Worm (Caenorhabditis elegans) whole organism, young adult: Measurements from ENCODE around the gene nadk-2.

Experiments used
- B0336.3 ChIP-seq: fragments of 200-800 bp; sonication (Bioruptor generic); IDR thresholded peaks from 2 replicates; pipeline ENCODE4 v1.3.6; 2022; ENCODE audit warnings: missing genetic modification characterization, missing compliant biosample characterization
- C17E4.6 ChIP-seq: fragments of 200-800 bp; sonication (Bioruptor generic); IDR thresholded peaks from 2 replicates; pipeline ENCODE4 v1.3.6; 2022; ENCODE audit warnings: missing genetic modification reagents, missing genetic modification characterization, missing compliant biosample characterization
- F10E7.11 ChIP-seq: sonication (generic microtip); optimal IDR thresholded peaks from 2 replicates; lab custom pipeline; 2017; ENCODE audit warnings: mild to moderate bottlenecking, missing genetic modification characterization, moderate library complexity, missing compliant biosample characterization
- F33H1.4 ChIP-seq: fragments of 200-800 bp; sonication (Bioruptor generic); IDR thresholded peaks from 2 replicates; pipeline ENCODE4 v1.3.6; 2022; ENCODE audit warnings: missing genetic modification reagents, missing genetic modification characterization, missing compliant biosample characterization
- F49E8.2 ChIP-seq: sonication (generic microtip); optimal IDR thresholded peaks from 3 replicates; lab custom pipeline; 2017; ENCODE audit warnings: missing genetic modification characterization, mild to moderate bottlenecking, missing compliant biosample characterization, antibody characterized with exemption, moderate library complexity; ENCODE audit not compliant: insufficient read depth
- K11D2.4 ChIP-seq: fragments of 200-800 bp; sonication (Bioruptor generic); IDR thresholded peaks from 2 replicates; pipeline ENCODE4 v1.3.6; 2022; ENCODE audit warnings: missing genetic modification reagents, missing genetic modification characterization, missing compliant biosample characterization
- K12H6.12 ChIP-seq: fragments of 200-800 bp; sonication (Bioruptor generic); optimal IDR thresholded peaks from 2 replicates; lab custom pipeline; 2018; ENCODE audit warnings: mild to moderate bottlenecking, missing genetic modification characterization, missing compliant biosample characterization
- T07F8.4 ChIP-seq: sonication (generic microtip); optimal IDR thresholded peaks from 2 replicates; lab custom pipeline; 2016; ENCODE audit warnings: mild to moderate bottlenecking, missing genetic modification characterization, moderate library complexity, missing compliant biosample characterization
- Y67H2A.10 ChIP-seq: fragments of 200-800 bp; sonication (Bioruptor generic); conservative IDR thresholded peaks from 2 replicates; pipeline ENCODE4 v1.3.6; 2022; ENCODE audit warnings: missing genetic modification reagents, missing genetic modification characterization, missing compliant biosample characterization
- Y95B8A.8 ChIP-seq: fragments of 200-800 bp; sonication (Bioruptor generic); IDR thresholded peaks from 2 replicates; pipeline ENCODE4 v1.3.6; 2022; ENCODE audit warnings: missing genetic modification reagents, missing genetic modification characterization, missing compliant biosample characterization
- ama-1 ChIP-seq, 3 experiments: fragments of 150-350 bp in 1 of 3; sonication (generic microtip) in 2 of 3; optimal IDR thresholded peaks; 2 replicates each; lab custom pipeline; 2014 to 2018; ENCODE audit warnings: missing biosample characterization in 2 of 3, missing genetic modification characterization in 2 of 3, missing genetic modification reagents in 2 of 3
- aptf-2 ChIP-seq: fragments of 200-800 bp; sonication (Bioruptor generic); conservative IDR thresholded peaks from 2 replicates; pipeline ENCODE4 v1.3.6; 2022; ENCODE audit warnings: missing genetic modification reagents, missing genetic modification characterization, missing compliant biosample characterization
- aptf-3 ChIP-seq: fragments of 200-800 bp; sonication (Bioruptor generic); IDR thresholded peaks from 2 replicates; pipeline ENCODE4 v1.3.6; 2022; ENCODE audit warnings: missing genetic modification characterization, missing compliant biosample characterization
- atf-7 ChIP-seq: sonication (generic microtip); optimal IDR thresholded peaks from 2 replicates; lab custom pipeline; 2017; ENCODE audit warnings: mild to moderate bottlenecking, missing genetic modification characterization, missing compliant biosample characterization
- attf-5 ChIP-seq: fragments of 200-800 bp; sonication (Bioruptor generic); optimal IDR thresholded peaks from 2 replicates; lab custom pipeline; 2018; ENCODE audit warnings: mild to moderate bottlenecking, missing genetic modification characterization, missing compliant biosample characterization
- attf-6 ChIP-seq: fragments of 200-800 bp; sonication (Bioruptor generic); IDR thresholded peaks from 2 replicates; pipeline ENCODE4 v1.3.6; 2022; ENCODE audit warnings: missing genetic modification reagents, missing genetic modification characterization, missing compliant biosample characterization
- ceh-27 ChIP-seq: fragments of 200-800 bp; sonication (Bioruptor generic); optimal IDR thresholded peaks from 2 replicates; lab custom pipeline; 2018; ENCODE audit warnings: mild to moderate bottlenecking, missing genetic modification characterization, moderate library complexity, missing compliant biosample characterization
- ceh-40 ChIP-seq: fragments of 200-800 bp; sonication (Bioruptor generic); IDR thresholded peaks from 2 replicates; pipeline ENCODE4 v1.3.6; 2022; ENCODE audit warnings: missing genetic modification characterization, missing compliant biosample characterization
- ceh-58 ChIP-seq: fragments of 200-800 bp; sonication (Bioruptor generic); IDR thresholded peaks from 2 replicates; pipeline ENCODE4 v1.3.6; 2022; ENCODE audit warnings: missing genetic modification characterization, missing compliant biosample characterization
- dox-1 ChIP-seq: fragments of 200-800 bp; sonication (Bioruptor generic); IDR thresholded peaks from 2 replicates; pipeline ENCODE4 v1.3.6; 2022; ENCODE audit warnings: missing genetic modification reagents, missing genetic modification characterization, missing compliant biosample characterization
- dpff-1 ChIP-seq: sonication (generic microtip); optimal IDR thresholded peaks from 2 replicates; lab custom pipeline; 2017; ENCODE audit warnings: mild to moderate bottlenecking, missing genetic modification characterization, missing compliant biosample characterization
- dpl-1 ChIP-seq: fragments of 150-350 bp; optimal IDR thresholded peaks from 2 replicates; lab custom pipeline; 2014; ENCODE audit warnings: missing biosample characterization, missing genetic modification reagents, missing genetic modification characterization
- egl-44 ChIP-seq: fragments of 200-800 bp; sonication (Bioruptor generic); IDR thresholded peaks from 2 replicates; pipeline ENCODE4 v1.3.6; 2022; ENCODE audit warnings: missing genetic modification reagents, missing genetic modification characterization, missing compliant biosample characterization
- egrh-3 ChIP-seq: fragments of 200-800 bp; sonication (Bioruptor generic); IDR thresholded peaks from 2 replicates; pipeline ENCODE4 v1.3.6; 2022; ENCODE audit warnings: missing genetic modification reagents, missing genetic modification characterization, missing compliant biosample characterization
- him-1 ChIP-seq: sonication (generic microtip); optimal IDR thresholded peaks from 2 replicates; lab custom pipeline; 2016; ENCODE audit warnings: missing genotype, missing genetic modification reagents, missing genetic modification characterization, missing compliant biosample characterization
- hmg-1.2 ChIP-seq: fragments of 200-800 bp; sonication (Bioruptor generic); IDR thresholded peaks from 2 replicates; pipeline ENCODE4 v1.3.6; 2022; ENCODE audit warnings: missing genetic modification reagents, missing genetic modification characterization, missing compliant biosample characterization
- let-607 ChIP-seq, 2 experiments: fragments of 200-800 bp in 1 of 2; sonication (Bioruptor generic) in 1 of 2; sonication (generic microtip) in 1 of 2; optimal IDR thresholded peaks; 2 replicates each; lab custom pipeline; 2016 to 2018; ENCODE audit warnings: mild to moderate bottlenecking in 2 of 2, missing compliant biosample characterization in 2 of 2, missing genetic modification characterization in 2 of 2, moderate library complexity in 2 of 2, missing genotype in 1 of 2
- lin-26 ChIP-seq: fragments of 200-800 bp; sonication (Bioruptor generic); IDR thresholded peaks from 2 replicates; pipeline ENCODE4 v1.3.6; 2022; ENCODE audit warnings: missing genetic modification reagents, missing genetic modification characterization, missing compliant biosample characterization
- madf-6 ChIP-seq: fragments of 200-800 bp; sonication (Bioruptor generic); IDR thresholded peaks from 2 replicates; pipeline ENCODE4 v1.3.6; 2022; ENCODE audit warnings: missing genetic modification reagents, missing genetic modification characterization, missing compliant biosample characterization
- mxl-1 ChIP-seq: sonication (generic microtip); optimal IDR thresholded peaks from 2 replicates; lab custom pipeline; 2016; ENCODE audit warnings: missing genetic modification characterization, missing compliant biosample characterization
- nhr-179 ChIP-seq: sonication (generic microtip); optimal IDR thresholded peaks from 2 replicates; lab custom pipeline; 2016; ENCODE audit warnings: mild to moderate bottlenecking, missing genetic modification characterization, missing compliant biosample characterization
- nhr-80 ChIP-seq: sonication (generic microtip); optimal IDR thresholded peaks from 2 replicates; lab custom pipeline; 2016; ENCODE audit warnings: missing genetic modification characterization, missing compliant biosample characterization
- rcor-1 ChIP-seq: fragments of 200-800 bp; sonication (Bioruptor generic); IDR thresholded peaks from 2 replicates; pipeline ENCODE4 v1.3.6; 2022; ENCODE audit warnings: missing genetic modification reagents, missing genetic modification characterization, missing compliant biosample characterization
- rec-8 ChIP-seq, 2 experiments: sonication (generic microtip); optimal IDR thresholded peaks; 2 replicates each; lab custom pipeline; 2016; ENCODE audit warnings: mild to moderate bottlenecking in 2 of 2, missing genetic modification characterization in 2 of 2, missing genetic modification reagents in 2 of 2, missing genotype in 2 of 2, missing biosample characterization in 1 of 2, missing compliant biosample characterization in 1 of 2, moderate library complexity in 1 of 2
- repo-1 ChIP-seq: sonication (generic microtip); optimal IDR thresholded peaks from 2 replicates; lab custom pipeline; 2017; ENCODE audit warnings: mild to moderate bottlenecking, missing genetic modification characterization, missing compliant biosample characterization
- rpc-1 ChIP-seq, 2 experiments: fragments of 150-350 bp in 1 of 2; sonication (generic microtip) in 1 of 2; optimal IDR thresholded peaks; 2 replicates each; lab custom pipeline; 2014 to 2018; ENCODE audit warnings: missing biosample characterization in 1 of 2, missing genetic modification characterization in 1 of 2, missing genetic modification reagents in 1 of 2, missing genotype in 1 of 2
- sdz-38 ChIP-seq: sonication (generic microtip); optimal IDR thresholded peaks from 2 replicates; lab custom pipeline; 2016; ENCODE audit warnings: missing genotype, missing genetic modification characterization, missing compliant biosample characterization
- sea-2 ChIP-seq: fragments of 200-800 bp; sonication (Bioruptor generic); IDR thresholded peaks from 2 replicates; pipeline ENCODE4 v1.3.6; 2022; ENCODE audit warnings: missing genetic modification characterization, missing compliant biosample characterization
- snpc-1.1 ChIP-seq: sonication (generic microtip); optimal IDR thresholded peaks from 2 replicates; lab custom pipeline; 2017; ENCODE audit warnings: missing genetic modification characterization, mild to moderate bottlenecking, missing compliant biosample characterization, antibody characterized with exemption, moderate library complexity, missing genotype, missing genetic modification reagents; ENCODE audit not compliant: insufficient read depth
- snpc-1.3 ChIP-seq: sonication (generic microtip); optimal IDR thresholded peaks from 2 replicates; lab custom pipeline; 2017; ENCODE audit warnings: missing genetic modification characterization, mild to moderate bottlenecking, missing compliant biosample characterization, antibody characterized with exemption, moderate library complexity, missing genotype, missing genetic modification reagents; ENCODE audit not compliant: insufficient read depth
- somi-1 ChIP-seq: fragments of 200-800 bp; sonication (Bioruptor generic); optimal IDR thresholded peaks from 2 replicates; lab custom pipeline; 2018; ENCODE audit warnings: mild to moderate bottlenecking, missing genetic modification characterization, missing compliant biosample characterization
- sptf-2 ChIP-seq: fragments of 200-800 bp; sonication (Bioruptor generic); optimal IDR thresholded peaks from 2 replicates; lab custom pipeline; 2018; ENCODE audit warnings: mild to moderate bottlenecking, missing genetic modification characterization, missing compliant biosample characterization
- unc-130 ChIP-seq: sonication (generic microtip); optimal IDR thresholded peaks from 2 replicates; lab custom pipeline; 2016; ENCODE audit warnings: missing genetic modification reagents, missing genetic modification characterization, missing compliant biosample characterization
- zfh-2 ChIP-seq: fragments of 200-800 bp; sonication (Bioruptor generic); conservative IDR thresholded peaks from 2 replicates; pipeline ENCODE4 v1.3.6; 2022; ENCODE audit warnings: missing genetic modification reagents, missing genetic modification characterization, missing compliant biosample characterization
- ztf-26 ChIP-seq: sonication (generic microtip); optimal IDR thresholded peaks from 2 replicates; lab custom pipeline; 2017; ENCODE audit warnings: missing genetic modification characterization, missing compliant biosample characterization
- ztf-3 ChIP-seq: fragments of 200-800 bp; sonication (Bioruptor generic); optimal IDR thresholded peaks from 2 replicates; lab custom pipeline; 2018; ENCODE audit warnings: mild to moderate bottlenecking, missing genetic modification characterization, missing compliant biosample characterization

nadk-2 gene

DNA sequence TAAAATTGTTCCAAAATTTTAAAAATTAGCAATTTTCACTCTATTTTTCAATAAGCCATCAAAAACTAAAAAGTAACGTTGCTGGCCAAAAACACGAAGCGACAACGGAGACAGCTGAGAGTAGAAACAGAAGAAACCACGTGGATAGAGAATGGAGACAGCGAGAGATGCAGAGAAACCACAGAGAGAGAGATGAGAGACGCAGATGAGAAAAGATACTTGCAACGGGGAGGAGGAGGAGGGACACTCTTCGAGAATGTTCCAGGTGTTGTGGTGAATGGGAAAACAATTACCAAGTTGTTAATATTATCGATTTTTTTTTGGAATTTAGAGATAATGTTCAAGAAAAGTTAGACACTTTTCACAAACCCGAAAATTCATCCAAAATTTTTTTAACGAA lies 53.0 kb downstream of the nadk-2 start (continued):
- TF ChIP-seq sdz-38: no peak
- peak; percentile 25 for TF ChIP-seq F10E7.11 (tag; lab: Kevin White, UChicago)
- TF ChIP-seq hmg-1.2 (GFP tag; lab: Robert Waterston, UW): peak; percentile 96
- TF ChIP-seq T07F8.4 (tag; lab: Kevin White, UChicago): peak; percentile 8
- no peak for TF ChIP-seq aptf-3 (GFP tag; lab: Robert Waterston, UW)
- peak; percentile 72 for TF ChIP-seq egrh-3 (GFP tag; lab: Robert Waterston, UW)
- no peak for TF ChIP-seq egl-44 (GFP tag; lab: Robert Waterston, UW)
- no peak for TF ChIP-seq snpc-1.3 (tag; lab: Kevin White, UChicago)
- 0 out of 2 replicates have a peak, but pooled peaks have one; percentile 16 for TF ChIP-seq C17E4.6 (GFP tag; lab: Robert Waterston, UW)
- peak; percentile 33; the same call in 1 of the 2 replicates for TF ChIP-seq F33H1.4 (GFP tag; lab: Robert Waterston, UW)
- peak; percentile 94 for TF ChIP-seq attf-5
- TF ChIP-seq mxl-1: no peak
- no peak for TF ChIP-seq F49E8.2 (tag; lab: Kevin White, UChicago)
- TF ChIP-seq dpff-1 (tag; lab: Kevin White, UChicago): no peak
- peak; percentile 12 for TF ChIP-seq dpl-1 (GFP tag; lab: Kevin White, UChicago)
- TF ChIP-seq Y95B8A.8: 0 out of 2 replicates have a peak, but pooled peaks have one; percentile 15
- TF ChIP-seq ceh-58 (GFP tag; lab: Robert Waterston, UW): no peak
- peak; percentile 91 for TF ChIP-seq ztf-26 (tag; lab: Kevin White, UChicago)
- TF ChIP-seq him-1 (tag; lab: Kevin White, UChicago): no peak
- peak; percentile 88 for TF ChIP-seq Y67H2A.10 (GFP tag; lab: Robert Waterston, UW)
- peak; percentile 56 for TF ChIP-seq rpc-1 (optimal IDR thresholded peaks at IDR 0.05; lab: Kevin White, UChicago)
- TF ChIP-seq rpc-1 (tag; optimal IDR thresholded peaks at IDR 0.05; lab: Kevin White, UChicago): no peak
- TF ChIP-seq atf-7 (tag; lab: Kevin White, UChicago): peak; percentile 88
- peak; percentile 87 for TF ChIP-seq K12H6.12
- no peak for TF ChIP-seq lin-26 (GFP tag; lab: Robert Waterston, UW)
- no peak for TF ChIP-seq rec-8 (tag; optimal IDR thresholded peaks at IDR 0.05; lab: Kevin White, UChicago)
- peak; percentile 70 for TF ChIP-seq repo-1 (tag; lab: Kevin White, UChicago)
- peak; percentile 67 for TF ChIP-seq ztf-3 (GFP tag; lab: Kevin White, UChicago)
- no peak for TF ChIP-seq ceh-40 (GFP tag; lab: Robert Waterston, UW)
- TF ChIP-seq somi-1 (GFP tag; lab: Kevin White, UChicago): peak; percentile 88
- TF ChIP-seq unc-130 (GFP tag; lab: Kevin White, UChicago): no peak
- peak; percentile 93 for TF ChIP-seq K11D2.4 (GFP tag; lab: Robert Waterston, UW)

DNA sequence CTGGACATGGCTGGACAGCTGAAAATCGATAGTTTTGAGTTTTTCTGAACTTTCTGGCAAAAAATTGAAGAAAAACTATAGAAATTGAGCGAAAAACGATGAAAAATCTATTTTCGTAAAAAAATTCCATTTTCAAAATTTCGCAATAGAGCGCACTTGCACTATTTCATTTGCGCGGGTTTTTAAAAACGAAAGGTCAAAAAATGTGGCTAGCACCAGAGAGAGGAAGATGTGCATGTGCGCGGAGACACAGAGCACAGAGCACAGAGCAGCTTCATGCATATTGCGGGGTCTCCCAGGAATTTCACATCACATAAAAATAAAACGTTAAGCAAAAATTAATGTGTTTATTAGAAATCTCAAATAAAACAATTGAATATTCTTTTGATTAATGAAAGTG lies 58.5 kb downstream of the nadk-2 start, which contains the start of gene Y17G7B.18:
Gene Y17G7B.18 (minus strand): TSS at position 18 of the 400 bp plus-strand sequence.
- TF ChIP-seq snpc-1.1: no peak
- TF ChIP-seq rpc-1 (optimal IDR thresholded peaks at IDR 0.05; lab: Kevin White, UChicago): no peak
- TF ChIP-seq rpc-1 (tag; optimal IDR thresholded peaks at IDR 0.05; lab: Kevin White, UChicago): no peak
- 0 out of 2 replicates have a peak, but pooled peaks have one; percentile 2 for TF ChIP-seq zfh-2 (GFP tag; lab: Robert Waterston, UW)
- TF ChIP-seq ztf-26 (tag; lab: Kevin White, UChicago): no peak
- TF ChIP-seq dox-1: peak; percentile 32; the same call in 1 of the 2 replicates
- no peak for TF ChIP-seq lin-26 (GFP tag; lab: Robert Waterston, UW)
- TF ChIP-seq madf-6 (GFP tag; lab: Robert Waterston, UW): 0 out of 2 replicates have a peak, but pooled peaks have one; percentile 35
- no peak for TF ChIP-seq let-607 (tag; optimal IDR thresholded peaks at IDR 0.05; lab: Kevin White, UChicago)
- no peak for TF ChIP-seq egrh-3 (GFP tag; lab: Robert Waterston, UW)
- no peak for TF ChIP-seq ama-1 (optimal IDR thresholded peaks at IDR 0.05; lab: Kevin White, UChicago)
- TF ChIP-seq ama-1 (GFP tag; optimal IDR thresholded peaks at IDR 0.05; lab: Kevin White, UChicago): no peak
- TF ChIP-seq unc-130 (GFP tag; lab: Kevin White, UChicago): no peak
- TF ChIP-seq sea-2 (GFP tag; lab: Robert Waterston, UW): no peak
- TF ChIP-seq him-1 (tag; lab: Kevin White, UChicago): no peak
- no peak for TF ChIP-seq aptf-2 (GFP tag; lab: Robert Waterston, UW)
- no peak for TF ChIP-seq nhr-179 (tag; lab: Kevin White, UChicago)
- no peak for TF ChIP-seq ceh-27 (GFP tag; lab: Kevin White, UChicago)
- TF ChIP-seq ceh-58 (GFP tag; lab: Robert Waterston, UW): no peak
- TF ChIP-seq attf-6 (GFP tag; lab: Robert Waterston, UW): no peak
- no peak for TF ChIP-seq nhr-80 (tag; lab: Kevin White, UChicago)
- no peak for TF ChIP-seq dpff-1 (tag; lab: Kevin White, UChicago)
- no peak for TF ChIP-seq B0336.3
- no peak for TF ChIP-seq rcor-1 (GFP tag; lab: Robert Waterston, UW)
- no peak for TF ChIP-seq sptf-2 (GFP tag; lab: Kevin White, UChicago)
